Fruit fly (Drosophila melanogaster): ENCODE measurements around the gene nej.

Gene nej

dm6 chrX:9686546-9687219 is at the start of gene nej:
Gene nej, minus strand, starts transcription at chrX:9687066.
- TF ChIP-seq CTCF (optimal IDR thresholded peaks at IDR 0.05): no peak
- TF ChIP-seq CG8478 (optimal IDR thresholded peaks at IDR 0.05): no peak

dm6 chrX:9734808-9735207 is 47.9 kb upstream of the nej start:
- TF ChIP-seq CTCF (optimal IDR thresholded peaks at IDR 0.05) (no peak), CG8478 (optimal IDR thresholded peaks at IDR 0.05) (no peak)

dm6 chrX:9733189-9733588 is 46.3 kb upstream of the nej start:
- TF ChIP-seq CTCF (optimal IDR thresholded peaks at IDR 0.05) (no peak), CG8478 (optimal IDR thresholded peaks at IDR 0.05) (no peak)

dm6 chrX:9731515-9731914 is 44.6 kb upstream of the nej start:
- TF ChIP-seq CG8478 (optimal IDR thresholded peaks at IDR 0.05): no peak
- TF ChIP-seq CTCF (optimal IDR thresholded peaks at IDR 0.05): no peak

- TF ChIP-seq CTCF (optimal IDR thresholded peaks at IDR 0.05) (peak in 1 of 2 experiments; percentile 24), CG8478 (optimal IDR thresholded peaks at IDR 0.05) (no peak)
Measured at dm6 chrX:9729013-9730002, 42.4 kb upstream of the nej start, which contains the start of gene Sp1. Gene Sp1, plus strand, starts transcription at chrX:9729648.

dm6 chrX:9727309-9727708 is 40.4 kb upstream of the nej start:
- no peak for TF ChIP-seq CTCF (optimal IDR thresholded peaks at IDR 0.05)
- no peak for TF ChIP-seq CG8478 (optimal IDR thresholded peaks at IDR 0.05)

dm6 chrX:9707820-9708487 is 21.1 kb upstream of the nej start:
- TF ChIP-seq CTCF (optimal IDR thresholded peaks at IDR 0.05) (no peak), CG8478 (optimal IDR thresholded peaks at IDR 0.05) (no peak)

- TF ChIP-seq CG8478 (optimal IDR thresholded peaks at IDR 0.05): no peak
- no peak for TF ChIP-seq CTCF (optimal IDR thresholded peaks at IDR 0.05)
Measured at dm6 chrX:9694652-9695051, 7.8 kb upstream of the nej start.

- TF ChIP-seq CTCF (optimal IDR thresholded peaks at IDR 0.05) (peak in 1 of 2 experiments; percentile 71), CG8478 (optimal IDR thresholded peaks at IDR 0.05) (peak; percentile 85)
Measured at dm6 chrX:9693720-9694386, 7.0 kb upstream of the nej start, which contains the start of gene btd. Gene btd, plus strand, starts transcription at chrX:9694186.

- TF ChIP-seq CG8478 (optimal IDR thresholded peaks at IDR 0.05): no peak
- TF ChIP-seq CTCF (optimal IDR thresholded peaks at IDR 0.05): peak in 1 of 2 experiments; percentile 13
Measured at dm6 chrX:9692297-9693013, 5.6 kb upstream of the nej start.

dm6 chrX:9689129-9689528 is 2.3 kb upstream of the nej start:
- TF ChIP-seq CTCF (optimal IDR thresholded peaks at IDR 0.05) (no peak), CG8478 (optimal IDR thresholded peaks at IDR 0.05) (no peak)

dm6 chrX:9687623-9688022 is 757 bp upstream of the nej start:
- TF ChIP-seq CTCF (optimal IDR thresholded peaks at IDR 0.05) (peak; percentile 91 to 97), CG8478 (optimal IDR thresholded peaks at IDR 0.05) (no peak)

- TF ChIP-seq CG8478 (optimal IDR thresholded peaks at IDR 0.05) (no peak), CTCF (optimal IDR thresholded peaks at IDR 0.05) (peak in 1 of 2 experiments; percentile 26)
Measured at dm6 chrX:9685568-9686413, 1.1 kb downstream of the nej start.
